Worm (Caenorhabditis elegans): Measurements from ENCODE around the gene C18A3.7.

Gene C18A3.7

ce11 chrII:5751353-5751752 is 21.1 kb upstream of the C18A3.7 start (continued):
- TF ChIP-seq nhr-84 (tag; optimal IDR thresholded peaks at IDR 0.05) (no peak), lin-14 (GFP tag; optimal IDR thresholded peaks at IDR 0.05) (peak; percentile 13), nhr-77 (tag; optimal IDR thresholded peaks at IDR 0.05) (no peak)

DNA sequence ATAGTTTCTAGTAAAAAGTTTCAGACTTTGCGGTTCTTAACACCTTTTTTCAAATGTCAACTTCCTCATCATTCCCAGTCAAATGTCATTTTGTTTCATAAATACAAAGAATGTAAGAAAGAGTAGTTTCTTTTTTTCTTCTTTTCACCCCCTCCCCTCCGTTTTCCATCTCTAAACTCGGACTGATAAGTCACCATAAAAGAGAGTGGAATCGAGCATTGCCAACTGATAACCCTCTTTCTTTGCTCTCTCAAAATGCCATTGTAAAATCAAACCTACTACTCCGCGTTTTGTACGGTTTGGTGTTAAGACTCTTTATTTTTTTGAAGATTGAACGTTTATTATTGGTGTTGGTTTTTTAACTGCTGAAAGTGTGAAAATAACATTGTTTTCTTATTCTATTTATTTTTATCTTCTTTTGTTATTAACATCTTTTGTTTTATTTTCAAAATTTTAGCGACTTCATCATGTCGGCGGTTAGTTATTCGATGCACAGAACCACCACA is 19.5 kb upstream of the C18A3.7 start, which contains the start of gene ifb-2:
TSS of gene ifb-2 (plus strand) at position 456 of the 506 bp plus-strand sequence.
- TF ChIP-seq xbp-1 (tag; optimal IDR thresholded peaks at IDR 0.05) (no peak), pax-3 (tag; optimal IDR thresholded peaks at IDR 0.05) (no peak), elt-2 (tag; optimal IDR thresholded peaks at IDR 0.05) (peak; percentile 90), lin-35 (GFP tag; optimal IDR thresholded peaks at IDR 0.05) (peak in 1 of 2 experiments; percentile 15)

DNA sequence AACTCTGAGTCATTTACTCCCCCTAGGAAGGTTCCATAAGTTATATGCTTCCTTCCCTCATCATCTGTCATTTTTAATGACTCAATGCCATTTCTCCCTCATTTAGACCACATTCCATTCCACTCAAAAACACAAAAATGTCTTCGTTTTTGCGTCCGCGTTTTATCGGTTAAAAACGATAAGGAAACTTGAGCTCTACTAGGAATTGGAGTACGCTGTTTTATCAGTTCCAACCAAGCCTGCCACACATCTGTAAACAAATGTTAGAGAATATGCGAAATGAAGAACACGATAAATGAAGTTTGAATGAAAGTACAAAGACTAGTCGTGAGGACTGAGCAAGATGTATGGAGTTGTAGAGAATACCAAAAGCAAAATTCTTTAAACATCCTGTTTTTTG is 18.2 kb upstream of the C18A3.7 start:
- no peak for TF ChIP-seq Y116A8C.19 (tag; optimal IDR thresholded peaks at IDR 0.05; ENCODE audit: borderline replicate concordance)
- peak in 1 of 2 experiments; percentile 12 for TF ChIP-seq lin-35 (GFP tag; optimal IDR thresholded peaks at IDR 0.05)
- TF ChIP-seq jun-1 (tag; optimal IDR thresholded peaks at IDR 0.05): peak; percentile 47
- TF ChIP-seq nhr-20 (tag; optimal IDR thresholded peaks at IDR 0.05): peak; percentile 3
- peak; percentile 90 for TF ChIP-seq pqm-1 (tag; optimal IDR thresholded peaks at IDR 0.05)
- TF ChIP-seq efl-3 (GFP tag; optimal IDR thresholded peaks at IDR 0.05): no peak
- peak; percentile 24 for TF ChIP-seq lin-14 (GFP tag; optimal IDR thresholded peaks at IDR 0.05)
- no peak for TF ChIP-seq irx-1 (tag; optimal IDR thresholded peaks at IDR 0.05)
- TF ChIP-seq nhr-71 (tag; optimal IDR thresholded peaks at IDR 0.05): peak; percentile 4
- TF ChIP-seq tlp-1 (tag; optimal IDR thresholded peaks at IDR 0.05): peak; percentile 65
- peak; percentile 99 for TF ChIP-seq elt-2 (tag; optimal IDR thresholded peaks at IDR 0.05)
- no peak for TF ChIP-seq ces-1 (GFP tag; optimal IDR thresholded peaks at IDR 0.05)

DNA sequence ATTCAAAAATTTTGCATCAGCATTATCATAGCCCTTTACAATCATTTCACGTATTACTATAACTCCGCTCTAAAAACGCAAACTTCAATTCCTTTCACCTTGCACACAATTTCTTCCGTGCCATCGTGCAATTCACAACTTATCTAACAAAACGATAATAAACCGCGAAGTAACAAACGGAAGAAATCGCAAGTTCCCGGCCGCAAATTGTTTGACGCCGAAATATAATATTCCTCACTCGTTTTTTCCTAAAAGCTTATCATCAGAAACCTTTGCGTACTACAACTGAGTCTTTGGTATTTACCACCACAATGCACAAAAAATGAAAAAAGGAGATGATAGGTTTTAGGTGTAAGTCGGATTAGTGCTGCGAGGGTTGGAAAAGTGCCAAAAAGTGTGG is 17.1 kb upstream of the C18A3.7 start:
- no peak for TF ChIP-seq Y116A8C.19 (tag; optimal IDR thresholded peaks at IDR 0.05; ENCODE audit: borderline replicate concordance)
- no peak for TF ChIP-seq C04F5.9 (tag; optimal IDR thresholded peaks at IDR 0.05)
- TF ChIP-seq lin-35 (GFP tag; optimal IDR thresholded peaks at IDR 0.05): peak in 1 of 2 experiments; percentile 24
- peak; percentile 0 for TF ChIP-seq jun-1 (tag; optimal IDR thresholded peaks at IDR 0.05)
- no peak for TF ChIP-seq sup-37 (GFP tag; optimal IDR thresholded peaks at IDR 0.05)
- TF ChIP-seq nhr-12 (tag; optimal IDR thresholded peaks at IDR 0.05): no peak
- TF ChIP-seq nhr-76 (tag; optimal IDR thresholded peaks at IDR 0.05): no peak
- TF ChIP-seq zag-1 (tag; optimal IDR thresholded peaks at IDR 0.05): no peak
- no peak for TF ChIP-seq ztf-4 (tag; optimal IDR thresholded peaks at IDR 0.05)
- TF ChIP-seq alr-1 (tag; optimal IDR thresholded peaks at IDR 0.05; ENCODE audit: borderline replicate concordance): no peak
- peak; percentile 96 for TF ChIP-seq elt-2 (tag; optimal IDR thresholded peaks at IDR 0.05)
- no peak for TF ChIP-seq vab-15 (tag; optimal IDR thresholded peaks at IDR 0.05)

- TF ChIP-seq elt-2 (tag; optimal IDR thresholded peaks at IDR 0.05) (peak; percentile 0), C34B4.2 (tag; optimal IDR thresholded peaks at IDR 0.05) (no peak)
Observed at ce11 chrII:5745088-5745487, 14.8 kb upstream of the C18A3.7 start, which contains the start of gene F10C1.9. Gene F10C1.9 (minus strand): TSS chrII:5745284.

ce11 chrII:5744342-5744741 is 14.1 kb upstream of the C18A3.7 start:
- peak; percentile 91 for TF ChIP-seq elt-2 (tag; optimal IDR thresholded peaks at IDR 0.05)
- no peak for TF ChIP-seq hpl-2 (GFP tag; optimal IDR thresholded peaks at IDR 0.05)

DNA sequence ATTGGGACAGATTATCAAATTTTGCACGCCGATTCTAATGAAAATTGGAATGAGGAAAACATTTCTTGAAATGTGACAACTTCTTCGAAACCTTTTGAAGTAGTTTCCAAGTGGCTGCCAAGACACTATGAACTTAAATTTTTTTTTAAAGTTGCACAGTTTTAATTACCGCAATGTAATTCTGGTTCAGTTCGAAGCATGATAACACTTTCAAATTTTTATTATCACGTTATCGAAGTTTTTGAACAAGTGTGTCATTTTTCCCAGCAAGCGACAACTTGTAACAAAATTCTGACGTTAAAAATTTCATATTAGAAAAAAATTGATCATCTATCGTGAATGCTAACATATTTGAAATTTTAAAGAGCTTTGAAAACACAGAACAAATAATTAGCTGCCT is 12.5 kb upstream of the C18A3.7 start:
- no peak for TF ChIP-seq dpl-1 (GFP tag; optimal IDR thresholded peaks at IDR 0.05)

ce11 chrII:5738795-5739194 is 8.6 kb upstream of the C18A3.7 start, which contains the start of gene hlh-14:
Gene hlh-14 (minus strand): TSS chrII:5738895.
- no peak for TF ChIP-seq efl-1 (optimal IDR thresholded peaks at IDR 0.05)
- TF ChIP-seq efl-1 (GFP tag; optimal IDR thresholded peaks at IDR 0.05 in 1 of 2): peak in 1 of 2 experiments; percentile 17
- TF ChIP-seq lin-15B (tag; optimal IDR thresholded peaks at IDR 0.05): no peak
- no peak for TF ChIP-seq grh-1 (GFP tag; IDR thresholded peaks at IDR 0.05)
